Worm (Caenorhabditis elegans) whole organism, L4 larva: ENCODE results near the gene clec-66.

Source experiments
- D1046.2 ChIP-seq: fragments of 200-800 bp; sonication (Bioruptor generic); IDR thresholded peaks from 2 replicates; pipeline ENCODE4 v1.3.6; 2022; ENCODE audit warnings: missing genetic modification characterization, missing compliant biosample characterization
- F44E2.7 ChIP-seq: fragments of 200-800 bp; sonication (Bioruptor generic); IDR thresholded peaks from 2 replicates; pipeline ENCODE4 v2.1.2; 2022; ENCODE audit warnings: missing genetic modification characterization, missing compliant biosample characterization
- R02D3.7 ChIP-seq: fragments of 150-350 bp; sonication (generic microtip); optimal IDR thresholded peaks from 3 replicates; lab custom pipeline; 2014; ENCODE audit warnings: missing biosample characterization, missing genetic modification characterization
- T26A8.4 ChIP-seq: fragments of 200-800 bp; sonication (Bioruptor generic); IDR thresholded peaks from 2 replicates; pipeline ENCODE4 v1.3.6; 2022; ENCODE audit warnings: missing genetic modification characterization, missing compliant biosample characterization
- Y75B8A.6 ChIP-seq: fragments of 200-800 bp; sonication (Bioruptor generic); IDR thresholded peaks from 2 replicates; pipeline ENCODE4 v1.3.6; 2022; ENCODE audit warnings: missing genetic modification reagents, missing genetic modification characterization, missing compliant biosample characterization
- ZK546.5 ChIP-seq, 2 experiments: sonication (generic microtip); optimal IDR thresholded peaks; 2 replicates each; lab custom pipeline; 2017; ENCODE audit warnings: missing biosample characterization in 2 of 2, missing genetic modification characterization in 2 of 2
- aha-1 ChIP-seq: fragments of 150-350 bp; peaks from one replicate; lab custom pipeline; 2014; ENCODE audit warnings: missing biosample characterization, missing genetic modification characterization
- aly-2 ChIP-seq: sonication (generic microtip); optimal IDR thresholded peaks from 2 replicates; lab custom pipeline; 2018; ENCODE audit warnings: missing biosample characterization, missing genetic modification characterization
- ama-1 ChIP-seq: fragments of 150-350 bp; optimal IDR thresholded peaks from 2 replicates; lab custom pipeline; 2014; ENCODE audit warnings: inconsistent platforms, mixed read lengths
- attf-4 ChIP-seq: sonication (generic microtip); optimal IDR thresholded peaks from 3 replicates; lab custom pipeline; 2017; ENCODE audit warnings: missing biosample characterization, missing genetic modification characterization
- ceh-32 ChIP-seq: sonication (generic microtip); optimal IDR thresholded peaks from 2 replicates; lab custom pipeline; 2016; ENCODE audit warnings: mild to moderate bottlenecking, missing genetic modification characterization, missing compliant biosample characterization; ENCODE audit not compliant: poor library complexity
- ceh-62 ChIP-seq: sonication (generic microtip); optimal IDR thresholded peaks from 2 replicates; lab custom pipeline; 2017; ENCODE audit warnings: missing biosample characterization, missing genetic modification characterization
- daf-16 ChIP-seq, 3 experiments: sonication (generic microtip); optimal IDR thresholded peaks; 2 replicates each; lab custom pipeline; 2016 to 2017; ENCODE audit warnings: missing genetic modification characterization in 3 of 3, missing genetic modification reagents in 3 of 3, mild to moderate bottlenecking in 2 of 3, missing compliant biosample characterization in 2 of 3, missing biosample characterization in 1 of 3, moderate library complexity in 1 of 3
- daf-19 ChIP-seq: fragments of 200-800 bp; sonication (Bioruptor generic); conservative IDR thresholded peaks from 2 replicates; pipeline ENCODE4 v1.3.6; 2022; ENCODE audit warnings: missing genetic modification characterization, missing compliant biosample characterization
- dmd-6 ChIP-seq: fragments of 200-800 bp; sonication (Bioruptor generic); IDR thresholded peaks from 2 replicates; pipeline ENCODE4 v1.3.6; 2022; ENCODE audit warnings: missing genetic modification reagents, missing genetic modification characterization, missing compliant biosample characterization
- dmd-8 ChIP-seq: fragments of 200-800 bp; sonication (Bioruptor generic); IDR thresholded peaks from 2 replicates; pipeline ENCODE4 v1.3.6; 2022; ENCODE audit warnings: missing genetic modification characterization, missing compliant biosample characterization
- egl-43 ChIP-seq: fragments of 200-800 bp; sonication (Bioruptor generic); IDR thresholded peaks from 2 replicates; pipeline ENCODE4 v1.3.6; 2022; ENCODE audit warnings: missing genetic modification reagents, missing genetic modification characterization, missing compliant biosample characterization
- fos-1 ChIP-seq: fragments of 150-350 bp; optimal IDR thresholded peaks from 2 replicates; lab custom pipeline; 2014; ENCODE audit warnings: missing biosample characterization, missing genetic modification characterization
- gei-8 ChIP-seq: fragments of 200-800 bp; sonication (Bioruptor generic); optimal IDR thresholded peaks from 2 replicates; lab custom pipeline; 2018; ENCODE audit warnings: mild to moderate bottlenecking, missing genetic modification characterization, missing compliant biosample characterization
- hlh-30 ChIP-seq: sonication (generic microtip); optimal IDR thresholded peaks from 2 replicates; lab custom pipeline; 2017; ENCODE audit warnings: antibody characterized with exemption, mild to moderate bottlenecking, missing genetic modification characterization, missing compliant biosample characterization; ENCODE audit not compliant: insufficient read depth
- jun-1 ChIP-seq: fragments of 150-350 bp; optimal IDR thresholded peaks from 2 replicates; lab custom pipeline; 2014; ENCODE audit warnings: missing biosample characterization, missing genetic modification reagents, missing genetic modification characterization
- lin-15B ChIP-seq: fragments of 150-350 bp; sonication (generic microtip); optimal IDR thresholded peaks from 3 replicates; lab custom pipeline; 2014; ENCODE audit warnings: missing biosample characterization, missing genetic modification characterization
- lin-29 ChIP-seq: fragments of 200-800 bp; sonication (Bioruptor generic); IDR thresholded peaks from 2 replicates; pipeline ENCODE4 v1.3.6; 2022; ENCODE audit warnings: missing genetic modification reagents, missing genetic modification characterization, missing compliant biosample characterization
- lir-3 ChIP-seq: sonication (generic microtip); optimal IDR thresholded peaks from 2 replicates; lab custom pipeline; 2016; ENCODE audit warnings: mild to moderate bottlenecking, missing genetic modification characterization, missing compliant biosample characterization
- nhr-10 ChIP-seq: fragments of 150-350 bp; optimal IDR thresholded peaks from 2 replicates; lab custom pipeline; 2014; ENCODE audit warnings: missing biosample characterization, missing genetic modification characterization
- nhr-11 ChIP-seq: fragments of 150-350 bp; optimal IDR thresholded peaks from 2 replicates; lab custom pipeline; 2014; ENCODE audit warnings: missing biosample characterization, missing genetic modification characterization
- nhr-237 ChIP-seq: sonication (generic microtip); optimal IDR thresholded peaks from 2 replicates; lab custom pipeline; 2017; ENCODE audit warnings: missing biosample characterization, missing genetic modification characterization
- nhr-25 ChIP-seq: sonication (generic microtip); optimal IDR thresholded peaks from 2 replicates; lab custom pipeline; 2017; ENCODE audit warnings: missing genetic modification characterization, mild to moderate bottlenecking, missing compliant biosample characterization, antibody characterized with exemption, moderate library complexity, borderline replicate concordance; ENCODE audit not compliant: insufficient read depth
- nhr-6 ChIP-seq: fragments of 150-350 bp; optimal IDR thresholded peaks from 2 replicates; lab custom pipeline; 2014; ENCODE audit warnings: missing biosample characterization, missing genetic modification characterization
- nhr-77 ChIP-seq: fragments of 150-350 bp; optimal IDR thresholded peaks from 2 replicates; lab custom pipeline; 2014; ENCODE audit warnings: missing biosample characterization, missing genetic modification characterization
- pqm-1 ChIP-seq: sonication (generic microtip); optimal IDR thresholded peaks from 2 replicates; lab custom pipeline; 2017; ENCODE audit warnings: missing biosample characterization, missing genetic modification characterization
- sdz-12 ChIP-seq: fragments of 200-800 bp; sonication (Bioruptor generic); optimal IDR thresholded peaks from 2 replicates; lab custom pipeline; 2018; ENCODE audit warnings: mild to moderate bottlenecking, missing genetic modification characterization, missing compliant biosample characterization
- skn-1 ChIP-seq: fragments of 150-350 bp; optimal IDR thresholded peaks from 2 replicates; lab custom pipeline; 2014; ENCODE audit warnings: missing biosample characterization, missing genetic modification characterization
- tra-1 ChIP-seq: fragments of 200-800 bp; sonication (Bioruptor generic); IDR thresholded peaks from 2 replicates; pipeline ENCODE4 v1.3.6; 2022; ENCODE audit warnings: missing genetic modification reagents, missing genetic modification characterization, missing compliant biosample characterization
- zfp-3 ChIP-seq: fragments of 200-800 bp; sonication (Bioruptor generic); conservative IDR thresholded peaks from 2 replicates; pipeline ENCODE4 v1.3.6; 2022; ENCODE audit warnings: missing genetic modification reagents, missing genetic modification characterization, missing compliant biosample characterization
- zip-2 ChIP-seq: fragments of 150-350 bp; optimal IDR thresholded peaks from 2 replicates; lab custom pipeline; 2014; ENCODE audit warnings: missing biosample characterization, missing genetic modification characterization

clec-66 gene

ce11 chrII:12904174-12904573, at the start of gene clec-66:
clec-66 (plus strand) TSS chrII:12904398.
- TF ChIP-seq nhr-6 (tag; lab: Kevin White, UChicago) (peak; percentile 30), nhr-10 (tag; lab: Kevin White, UChicago) (no peak), nhr-11 (tag; lab: Kevin White, UChicago) (no peak), dmd-6 (GFP tag; lab: Robert Waterston, UW) (peak; percentile 47; the same call in 1 of the 2 replicates), pqm-1 (peak; percentile 67)
- TF ChIP-seq, all 104 proteins: peak for 3

- TF ChIP-seq nhr-11 (tag; lab: Kevin White, UChicago) (no peak), T26A8.4 (GFP tag; lab: Robert Waterston, UW) (no peak), zfp-3 (GFP tag; lab: Robert Waterston, UW) (no peak), ama-1 (lab: Kevin White, UChicago) (no peak), dmd-6 (GFP tag; lab: Robert Waterston, UW) (no peak), lir-3 (tag; lab: Kevin White, UChicago) (no peak), R02D3.7 (no peak), skn-1 (no peak), nhr-25 (no peak), dmd-8 (no peak), sdz-12 (GFP tag; lab: Kevin White, UChicago) (no peak), hlh-30 (tag; lab: Kevin White, UChicago) (no peak), jun-1 (no peak), lin-15B (tag; lab: Kevin White, UChicago) (no peak), lin-29 (no peak), gei-8 (GFP tag; lab: Kevin White, UChicago) (no peak), zip-2 (tag; lab: Kevin White, UChicago) (no peak), daf-19 (GFP tag; lab: Robert Waterston, UW) (no peak), D1046.2 (GFP tag; lab: Robert Waterston, UW) (no peak)
- TF ChIP-seq, all 104 proteins: peak for 0
These were observed 48.3 kb upstream of the clec-66 start, which contains the start of gene Y46G5A.29 for ce11 chrII:12855900-12856299. Y46G5A.29 (plus strand) TSS chrII:12856200.

- TF ChIP-seq ceh-32 (no peak), attf-4 (tag; lab: Kevin White, UChicago) (no peak), aha-1 (tag; lab: Kevin White, UChicago) (no peak), R02D3.7 (no peak), nhr-6 (tag; lab: Kevin White, UChicago) (no peak), ZK546.5 (tag; optimal IDR thresholded peaks at IDR 0.05; lab: Kevin White, UChicago) (no peak), ama-1 (lab: Kevin White, UChicago) (no peak), egl-43 (no peak)
- TF ChIP-seq, all 104 proteins: peak for 0
These were observed 38.6 kb upstream of the clec-66 start, which contains the start of gene snf-5 for ce11 chrII:12865604-12866003. snf-5 (minus strand) TSS chrII:12865785.

ce11 chrII:12866079-12866478, 38.1 kb upstream of the clec-66 start:
- TF ChIP-seq dmd-8 (0 out of 2 replicates have a peak, but pooled peaks have one; percentile 60), nhr-77 (tag; lab: Kevin White, UChicago) (peak; percentile 1), F44E2.7 (0 out of 2 replicates have a peak, but pooled peaks have one; percentile 25), nhr-237 (tag; lab: Kevin White, UChicago) (no peak), T26A8.4 (GFP tag; lab: Robert Waterston, UW) (0 out of 2 replicates have a peak, but pooled peaks have one; percentile 13), ceh-62 (tag; lab: Kevin White, UChicago) (no peak), ama-1 (lab: Kevin White, UChicago) (peak; percentile 56), fos-1 (no peak), aha-1 (tag; lab: Kevin White, UChicago) (peak; percentile 85), aly-2 (tag; lab: Kevin White, UChicago) (no peak), Y75B8A.6 (GFP tag; lab: Robert Waterston, UW) (no peak)

- TF ChIP-seq tra-1 (GFP tag; lab: Robert Waterston, UW) (no peak), daf-16 (GFP tag; optimal IDR thresholded peaks at IDR 0.05; lab: Kevin White, UChicago) (peak in 1 of 2 experiments; percentile 52), daf-16 (tag; optimal IDR thresholded peaks at IDR 0.05; lab: Kevin White, UChicago) (no peak), skn-1 (no peak)
These were observed 26.0 kb upstream of the clec-66 start, which contains the start of gene gsy-1 for ce11 chrII:12878071-12878668. gsy-1 (minus strand) TSS chrII:12878121.
